Fruit fly (Drosophila melanogaster): ENCODE results near the gene dnc.

- TF ChIP-seq jim (GFP tag; optimal IDR thresholded peaks at IDR 0.05) (no peak), Abd-B (GFP tag; optimal IDR thresholded peaks at IDR 0.05) (no peak), Dfd (GFP tag; optimal IDR thresholded peaks at IDR 0.05) (no peak), h (GFP tag; optimal IDR thresholded peaks at IDR 0.05) (no peak), psq (GFP tag; optimal IDR thresholded peaks at IDR 0.05) (peak; percentile 94)
Measured at dm6 chrX:3139961-3140360, 36.3 kb upstream of the dnc start.

All from whole organism, wandering third instar larva.